Fruit fly (Drosophila melanogaster): ENCODE results near the gene CG8661.

The CG8661 gene

dm6 chrX:17292050-17292730 lies 7.9 kb upstream of the CG8661 start:
- TF ChIP-seq h (optimal IDR thresholded peaks at IDR 0.05), result no peak
- no peak for TF ChIP-seq Myc (optimal IDR thresholded peaks at IDR 0.05)
- no peak for TF ChIP-seq ttk (optimal IDR thresholded peaks at IDR 0.05)
- TF ChIP-seq Sin3A (optimal IDR thresholded peaks at IDR 0.05), result no peak
- no peak for TF ChIP-seq insv (optimal IDR thresholded peaks at IDR 0.05)
- no peak for TF ChIP-seq psq (optimal IDR thresholded peaks at IDR 0.05)

dm6 chrX:17290960-17291432 lies 6.7 kb upstream of the CG8661 start:
- TF ChIP-seq insv (optimal IDR thresholded peaks at IDR 0.05) (no peak), ttk (optimal IDR thresholded peaks at IDR 0.05) (no peak), psq (optimal IDR thresholded peaks at IDR 0.05) (no peak), Sin3A (optimal IDR thresholded peaks at IDR 0.05) (no peak), Myc (optimal IDR thresholded peaks at IDR 0.05) (no peak), h (optimal IDR thresholded peaks at IDR 0.05) (no peak)

- no peak for TF ChIP-seq psq (optimal IDR thresholded peaks at IDR 0.05)
- TF ChIP-seq ttk (optimal IDR thresholded peaks at IDR 0.05), result no peak
- no peak for TF ChIP-seq Myc (optimal IDR thresholded peaks at IDR 0.05)
- TF ChIP-seq insv (optimal IDR thresholded peaks at IDR 0.05), result no peak
- TF ChIP-seq h (optimal IDR thresholded peaks at IDR 0.05), result no peak
- no peak for TF ChIP-seq Sin3A (optimal IDR thresholded peaks at IDR 0.05)
These were observed 6.1 kb upstream of the CG8661 start for dm6 chrX:17290154-17290959.

- TF ChIP-seq Myc (optimal IDR thresholded peaks at IDR 0.05) (no peak), psq (optimal IDR thresholded peaks at IDR 0.05) (no peak), ttk (optimal IDR thresholded peaks at IDR 0.05) (no peak), Sin3A (optimal IDR thresholded peaks at IDR 0.05) (no peak), h (optimal IDR thresholded peaks at IDR 0.05) (no peak), insv (optimal IDR thresholded peaks at IDR 0.05) (no peak)
These were observed 4.9 kb upstream of the CG8661 start for dm6 chrX:17289225-17289624.

dm6 chrX:17285069-17285468 lies 769 bp upstream of the CG8661 start:
- TF ChIP-seq Sin3A (optimal IDR thresholded peaks at IDR 0.05), result no peak
- no peak for TF ChIP-seq h (optimal IDR thresholded peaks at IDR 0.05)
- TF ChIP-seq ttk (optimal IDR thresholded peaks at IDR 0.05), result no peak
- no peak for TF ChIP-seq Myc (optimal IDR thresholded peaks at IDR 0.05)
- no peak for TF ChIP-seq insv (optimal IDR thresholded peaks at IDR 0.05)
- no peak for TF ChIP-seq psq (optimal IDR thresholded peaks at IDR 0.05)

dm6 chrX:17282626-17283025 lies 1.7 kb downstream of the CG8661 start, which contains the start of gene CG8664:
CG8664 (minus strand) TSS chrX:17282726.
- no peak for TF ChIP-seq psq (optimal IDR thresholded peaks at IDR 0.05)
- TF ChIP-seq h (optimal IDR thresholded peaks at IDR 0.05), result no peak
- no peak for TF ChIP-seq insv (optimal IDR thresholded peaks at IDR 0.05)
- no peak for TF ChIP-seq Myc (optimal IDR thresholded peaks at IDR 0.05)
- TF ChIP-seq ttk (optimal IDR thresholded peaks at IDR 0.05), result no peak
- no peak for TF ChIP-seq Sin3A (optimal IDR thresholded peaks at IDR 0.05)

dm6 chrX:17282196-17282595 lies 2.1 kb downstream of the CG8661 start, which contains the start of gene CG5445:
CG5445 (plus strand) TSS chrX:17282496.
- TF ChIP-seq h (optimal IDR thresholded peaks at IDR 0.05) (no peak), psq (optimal IDR thresholded peaks at IDR 0.05) (no peak), Sin3A (optimal IDR thresholded peaks at IDR 0.05) (no peak), ttk (optimal IDR thresholded peaks at IDR 0.05) (no peak), insv (optimal IDR thresholded peaks at IDR 0.05) (no peak), Myc (optimal IDR thresholded peaks at IDR 0.05) (no peak)

dm6 chrX:17274798-17275197 lies 9.5 kb downstream of the CG8661 start:
- no peak for TF ChIP-seq insv (optimal IDR thresholded peaks at IDR 0.05)
- no peak for TF ChIP-seq ttk (optimal IDR thresholded peaks at IDR 0.05)
- TF ChIP-seq h (optimal IDR thresholded peaks at IDR 0.05), result no peak
- TF ChIP-seq Sin3A (optimal IDR thresholded peaks at IDR 0.05), result no peak
- no peak for TF ChIP-seq psq (optimal IDR thresholded peaks at IDR 0.05)

dm6 chrX:17265402-17266028 lies 18.8 kb downstream of the CG8661 start:
- TF ChIP-seq Sin3A (optimal IDR thresholded peaks at IDR 0.05) (no peak), ttk (optimal IDR thresholded peaks at IDR 0.05) (no peak), insv (optimal IDR thresholded peaks at IDR 0.05) (no peak), Myc (optimal IDR thresholded peaks at IDR 0.05) (no peak), psq (optimal IDR thresholded peaks at IDR 0.05) (no peak), h (optimal IDR thresholded peaks at IDR 0.05) (no peak)

- TF ChIP-seq ttk (optimal IDR thresholded peaks at IDR 0.05), result no peak
These were observed 22.3 kb downstream of the CG8661 start for dm6 chrX:17262049-17262448.

dm6 chrX:17255677-17256076 lies 28.6 kb downstream of the CG8661 start:
- no peak for TF ChIP-seq h (optimal IDR thresholded peaks at IDR 0.05)
- no peak for TF ChIP-seq Sin3A (optimal IDR thresholded peaks at IDR 0.05)
- TF ChIP-seq Myc (optimal IDR thresholded peaks at IDR 0.05), result no peak
- no peak for TF ChIP-seq ttk (optimal IDR thresholded peaks at IDR 0.05)
- no peak for TF ChIP-seq psq (optimal IDR thresholded peaks at IDR 0.05)
- no peak for TF ChIP-seq insv (optimal IDR thresholded peaks at IDR 0.05)

dm6 chrX:17254094-17254493 lies 30.2 kb downstream of the CG8661 start:
- no peak for TF ChIP-seq insv (optimal IDR thresholded peaks at IDR 0.05)
- no peak for TF ChIP-seq Sin3A (optimal IDR thresholded peaks at IDR 0.05)
- no peak for TF ChIP-seq Myc (optimal IDR thresholded peaks at IDR 0.05)
- no peak for TF ChIP-seq psq (optimal IDR thresholded peaks at IDR 0.05)
- no peak for TF ChIP-seq h (optimal IDR thresholded peaks at IDR 0.05)
- no peak for TF ChIP-seq ttk (optimal IDR thresholded peaks at IDR 0.05)
